Worm (Caenorhabditis elegans): ENCODE results near the gene F59B10.5.

F59B10.5 gene

DNA sequence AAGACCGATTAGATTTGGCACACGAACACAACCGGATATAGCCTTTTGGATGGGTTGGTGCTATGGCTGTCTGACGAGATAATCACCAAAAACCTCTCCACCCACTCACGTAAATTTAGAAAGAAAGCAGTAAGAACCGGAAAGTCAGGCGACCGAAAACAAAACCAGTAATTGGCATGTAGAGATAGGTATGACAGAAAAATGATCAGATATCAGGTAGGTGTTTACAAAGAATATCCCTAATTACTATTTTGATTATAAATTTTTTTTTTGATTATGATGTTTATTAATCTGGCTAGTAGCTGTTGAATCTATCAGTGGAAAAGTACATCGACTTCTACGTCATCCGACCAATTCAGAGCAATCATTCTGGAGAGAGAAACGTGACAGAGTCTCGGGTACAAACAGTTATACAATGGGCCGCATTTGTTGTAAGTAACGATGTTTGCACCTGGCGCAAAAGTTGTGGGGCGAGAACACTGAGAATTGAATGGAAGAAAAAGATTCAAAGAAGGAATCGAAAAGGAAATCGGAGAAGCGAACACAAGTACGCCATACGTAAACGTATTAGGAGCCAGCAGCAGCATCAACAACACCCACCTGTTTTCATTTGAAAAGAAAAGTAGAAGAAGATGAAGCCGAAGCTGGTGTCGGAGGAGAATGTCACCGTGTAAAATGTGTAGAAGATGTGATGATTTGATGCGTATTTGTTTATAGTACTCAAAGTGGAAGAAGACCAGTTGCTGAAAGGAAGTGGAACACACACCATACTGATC is 27.6 kb upstream of the F59B10.5 start:
- peak; percentile 21 for TF ChIP-seq F13H6.1 (tag; optimal IDR thresholded peaks at IDR 0.05)
- peak; percentile 27 for TF ChIP-seq sma-9 (GFP tag; optimal IDR thresholded peaks at IDR 0.05)
- TF ChIP-seq sma-9 (tag; optimal IDR thresholded peaks at IDR 0.05), result no peak
- TF ChIP-seq lin-39 (tag; optimal IDR thresholded peaks at IDR 0.05), result no peak
- TF ChIP-seq skn-1 (tag; optimal IDR thresholded peaks at IDR 0.05), result no peak
- TF ChIP-seq nhr-11 (tag; optimal IDR thresholded peaks at IDR 0.05), result peak; percentile 47
- TF ChIP-seq lsy-2 (tag; optimal IDR thresholded peaks at IDR 0.05), result peak in 1 of 2 experiments; percentile 32
- TF ChIP-seq nhr-129 (tag; optimal IDR thresholded peaks at IDR 0.05), result peak; percentile 4
- peak; percentile 58 for TF ChIP-seq nhr-25 (tag; optimal IDR thresholded peaks at IDR 0.05)

ce11 chrII:10550173-10550572 is 26.7 kb upstream of the F59B10.5 start:
- TF ChIP-seq unc-62 (GFP tag; optimal IDR thresholded peaks at IDR 0.05) (no peak), crh-2 (tag; optimal IDR thresholded peaks at IDR 0.05) (peak; percentile 6), nhr-129 (tag; optimal IDR thresholded peaks at IDR 0.05) (peak; percentile 44), nhr-237 (tag; optimal IDR thresholded peaks at IDR 0.05) (no peak), mdl-1 (tag; optimal IDR thresholded peaks at IDR 0.05) (peak in 1 of 2 experiments; percentile 19), zag-1 (tag; optimal IDR thresholded peaks at IDR 0.05) (peak; percentile 4), nhr-21 (tag; optimal IDR thresholded peaks at IDR 0.05) (no peak), lin-11 (tag; optimal IDR thresholded peaks at IDR 0.05) (peak; percentile 31), elt-3 (tag; optimal IDR thresholded peaks at IDR 0.05) (no peak), ztf-1 (GFP tag; conservative IDR thresholded peaks at IDR 0.05) (no peak), elt-1 (tag; optimal IDR thresholded peaks at IDR 0.05) (no peak), egl-27 (tag; optimal IDR thresholded peaks at IDR 0.05) (no peak)

DNA sequence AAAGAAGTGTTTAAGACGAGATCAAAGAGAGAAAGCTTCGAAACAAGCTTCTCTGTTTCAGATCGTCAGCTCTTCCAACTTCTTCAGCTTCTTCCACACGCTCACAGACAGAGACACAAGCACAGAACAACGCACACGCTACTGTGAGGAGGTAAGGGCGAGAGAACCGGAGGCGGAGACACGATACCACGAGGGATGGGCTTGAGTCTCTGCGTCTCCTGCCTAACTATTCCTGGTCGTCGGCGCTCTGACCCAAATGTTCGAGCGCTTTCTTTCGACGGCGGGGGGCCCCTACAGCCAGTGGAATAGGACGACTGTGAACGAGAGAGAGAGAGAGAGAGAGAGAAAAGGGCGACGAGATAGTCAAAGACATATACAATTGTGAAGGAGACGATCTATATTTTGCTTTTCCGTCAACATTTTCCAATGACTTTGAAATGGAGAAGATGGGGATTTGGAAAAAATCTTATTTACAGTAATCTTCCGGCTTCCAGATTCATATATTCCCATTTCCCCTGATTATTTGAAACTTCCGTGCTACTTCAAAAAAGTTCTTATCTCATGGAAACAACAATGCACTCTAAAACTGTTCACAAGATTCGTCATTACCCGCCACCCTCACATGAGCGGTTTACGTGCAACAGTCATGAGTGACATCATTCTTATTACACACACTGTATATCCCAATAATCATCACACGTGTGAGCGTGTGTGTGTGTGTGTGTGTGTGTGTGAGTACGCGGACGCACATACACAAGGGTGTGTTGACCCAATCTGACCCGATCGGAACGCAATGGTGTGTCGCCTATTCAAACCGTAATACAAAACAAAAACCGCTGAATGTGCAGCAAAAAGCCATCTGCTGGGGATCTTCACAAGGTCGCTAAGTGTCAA is 25.5 kb upstream of the F59B10.5 start:
- no peak for TF ChIP-seq nhr-237 (tag; optimal IDR thresholded peaks at IDR 0.05)
- TF ChIP-seq elt-3 (tag; optimal IDR thresholded peaks at IDR 0.05), result no peak
- peak; percentile 71 for TF ChIP-seq crh-2 (tag; optimal IDR thresholded peaks at IDR 0.05)
- peak; percentile 93 for TF ChIP-seq mdl-1 (tag; optimal IDR thresholded peaks at IDR 0.05)
- no peak for TF ChIP-seq mbf-1 (tag; optimal IDR thresholded peaks at IDR 0.05)
- peak; percentile 58 for TF ChIP-seq peb-1 (tag; optimal IDR thresholded peaks at IDR 0.05)
- peak; percentile 91 for TF ChIP-seq sem-4 (tag; optimal IDR thresholded peaks at IDR 0.05)
- TF ChIP-seq ama-1 (optimal IDR thresholded peaks at IDR 0.05), result peak; percentile 95
- no peak for TF ChIP-seq alr-1 (tag; optimal IDR thresholded peaks at IDR 0.05)
- TF ChIP-seq Y55F3AM.14 (GFP tag; optimal IDR thresholded peaks at IDR 0.05), result peak; percentile 57
- TF ChIP-seq nhr-129 (tag; optimal IDR thresholded peaks at IDR 0.05), result peak; percentile 92
- no peak for TF ChIP-seq R02D3.7 (tag; optimal IDR thresholded peaks at IDR 0.05)
- TF ChIP-seq snpc-4 (tag; optimal IDR thresholded peaks at IDR 0.05), result no peak
- peak; percentile 84 for TF ChIP-seq unc-55 (GFP tag; optimal IDR thresholded peaks at IDR 0.05)
- TF ChIP-seq ceh-82 (tag; optimal IDR thresholded peaks at IDR 0.05), result peak; percentile 56
- peak; percentile 89 for TF ChIP-seq egl-27 (tag; optimal IDR thresholded peaks at IDR 0.05)
- TF ChIP-seq ceh-16 (tag; optimal IDR thresholded peaks at IDR 0.05), result peak; percentile 80
- TF ChIP-seq nhr-10 (tag; optimal IDR thresholded peaks at IDR 0.05), result no peak
- TF ChIP-seq nhr-11 (tag; optimal IDR thresholded peaks at IDR 0.05), result peak; percentile 40
- no peak for TF ChIP-seq elt-1 (tag; optimal IDR thresholded peaks at IDR 0.05)
- TF ChIP-seq lin-13 (GFP tag; optimal IDR thresholded peaks at IDR 0.05), result peak; percentile 86
- TF ChIP-seq sma-3 (GFP tag; optimal IDR thresholded peaks at IDR 0.05), result peak; percentile 61
- peak; percentile 88 for TF ChIP-seq zag-1 (tag; optimal IDR thresholded peaks at IDR 0.05)
- TF ChIP-seq skn-1 (tag; optimal IDR thresholded peaks at IDR 0.05), result no peak
- TF ChIP-seq nhr-21 (tag; optimal IDR thresholded peaks at IDR 0.05), result peak; percentile 66
- TF ChIP-seq lsy-2 (tag; optimal IDR thresholded peaks at IDR 0.05), result peak; percentile 70 to 85
- TF ChIP-seq lin-39 (tag; optimal IDR thresholded peaks at IDR 0.05), result no peak
- TF ChIP-seq blmp-1 (tag; optimal IDR thresholded peaks at IDR 0.05; ENCODE audit: insufficient read depth), result peak; percentile 50
- TF ChIP-seq ztf-1 (GFP tag; conservative IDR thresholded peaks at IDR 0.05), result no peak
- TF ChIP-seq nhr-77 (tag; optimal IDR thresholded peaks at IDR 0.05), result no peak
- TF ChIP-seq ZK546.5 (tag; optimal IDR thresholded peaks at IDR 0.05), result no peak
- TF ChIP-seq aly-2 (tag; optimal IDR thresholded peaks at IDR 0.05), result no peak
- peak; percentile 88 for TF ChIP-seq sma-9 (GFP tag; optimal IDR thresholded peaks at IDR 0.05)
- TF ChIP-seq sma-9 (tag; optimal IDR thresholded peaks at IDR 0.05), result no peak
- peak; percentile 64 for TF ChIP-seq gmeb-1 (tag; optimal IDR thresholded peaks at IDR 0.05)
- TF ChIP-seq C34F6.9 (tag; optimal IDR thresholded peaks at IDR 0.05), result peak; percentile 90
- no peak for TF ChIP-seq nhr-12 (tag; optimal IDR thresholded peaks at IDR 0.05)
- TF ChIP-seq nhr-6 (tag; optimal IDR thresholded peaks at IDR 0.05), result peak; percentile 29
- peak; percentile 78 for TF ChIP-seq ztf-4 (tag; optimal IDR thresholded peaks at IDR 0.05)
- TF ChIP-seq F13H6.1 (tag; optimal IDR thresholded peaks at IDR 0.05), result peak; percentile 89
- TF ChIP-seq mab-5 (tag; optimal IDR thresholded peaks at IDR 0.05), result peak; percentile 82

Data from whole organism, L2 larva.